Worm (Caenorhabditis elegans) whole organism, L4 larva: ENCODE data around the gene T13C5.6.

Source experiments
- aly-2 ChIP-seq: sonication (generic microtip); optimal IDR thresholded peaks from 2 replicates; lab custom pipeline; 2018; ENCODE audit warnings: missing biosample characterization, missing genetic modification characterization
- ama-1 ChIP-seq: fragments of 150-350 bp; optimal IDR thresholded peaks from 2 replicates; lab custom pipeline; 2014; ENCODE audit warnings: inconsistent platforms, mixed read lengths
- attf-4 ChIP-seq: sonication (generic microtip); optimal IDR thresholded peaks from 3 replicates; lab custom pipeline; 2017; ENCODE audit warnings: missing biosample characterization, missing genetic modification characterization
- ces-1 ChIP-seq: fragments of 150-350 bp; sonication (generic microtip); optimal IDR thresholded peaks from 4 replicates; lab custom pipeline; 2014; ENCODE audit warnings: missing biosample characterization, missing genetic modification reagents, missing genetic modification characterization
- daf-19 ChIP-seq: fragments of 200-800 bp; sonication (Bioruptor generic); conservative IDR thresholded peaks from 2 replicates; pipeline ENCODE4 v1.3.6; 2022; ENCODE audit warnings: missing genetic modification characterization, missing compliant biosample characterization
- mdt-29 ChIP-seq: fragments of 200-800 bp; sonication (Bioruptor generic); IDR thresholded peaks from 2 replicates; pipeline ENCODE4 v1.3.6; 2022; ENCODE audit warnings: missing genetic modification reagents, missing genetic modification characterization, missing compliant biosample characterization
- nhr-102 ChIP-seq: sonication (generic microtip); optimal IDR thresholded peaks from 2 replicates; lab custom pipeline; 2016; ENCODE audit warnings: mild to moderate bottlenecking, missing genetic modification characterization, moderate library complexity, missing compliant biosample characterization
- nhr-11 ChIP-seq: fragments of 150-350 bp; optimal IDR thresholded peaks from 2 replicates; lab custom pipeline; 2014; ENCODE audit warnings: missing biosample characterization, missing genetic modification characterization
- pqm-1 ChIP-seq: sonication (generic microtip); optimal IDR thresholded peaks from 2 replicates; lab custom pipeline; 2017; ENCODE audit warnings: missing biosample characterization, missing genetic modification characterization
- rbr-2 ChIP-seq: sonication (generic microtip); optimal IDR thresholded peaks from 2 replicates; lab custom pipeline; 2016; ENCODE audit warnings: missing genotype, missing genetic modification characterization, missing compliant biosample characterization
- zag-1 ChIP-seq: fragments of 150-350 bp; optimal IDR thresholded peaks from 2 replicates; lab custom pipeline; 2014; ENCODE audit warnings: missing biosample characterization, missing genetic modification characterization
- zip-2 ChIP-seq: fragments of 150-350 bp; optimal IDR thresholded peaks from 2 replicates; lab custom pipeline; 2014; ENCODE audit warnings: missing biosample characterization, missing genetic modification characterization

DNA sequence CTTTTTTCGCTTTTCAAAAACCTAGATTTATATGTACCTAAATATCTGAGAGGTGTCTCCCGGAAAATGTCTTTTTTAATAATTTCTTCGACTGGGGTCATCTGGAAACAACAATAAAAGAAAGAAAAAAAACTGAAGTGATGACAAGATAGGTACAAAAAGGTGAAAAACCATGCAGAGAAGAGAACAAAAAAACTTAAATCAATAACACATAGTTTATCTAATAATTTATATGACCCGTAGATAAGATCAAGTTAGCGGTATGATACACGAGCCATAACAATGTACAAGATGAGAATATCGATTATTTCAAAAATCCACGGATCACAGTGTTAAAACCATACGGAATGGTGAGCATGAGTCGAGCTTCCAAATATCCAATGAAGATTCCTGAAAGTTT, 1.2 kb downstream of the T13C5.6 start, which contains the start of gene mtp-18:
- TF ChIP-seq aly-2 (tag; lab: Kevin White, UChicago) (no peak), zag-1 (no peak), ama-1 (lab: Kevin White, UChicago) (no peak), attf-4 (no peak), nhr-102 (tag; lab: Kevin White, UChicago) (no peak), rbr-2 (tag; lab: Kevin White, UChicago) (no peak), daf-19 (GFP tag; lab: Robert Waterston, UW) (no peak), nhr-11 (tag; lab: Kevin White, UChicago) (no peak), mdt-29 (GFP tag; lab: Robert Waterston, UW) (no peak), pqm-1 (no peak), zip-2 (tag; lab: Kevin White, UChicago) (no peak), ces-1 (GFP tag; lab: Kevin White, UChicago) (no peak)
